Worm (Caenorhabditis elegans): ENCODE data around the gene math-24.

ce11 chrII:1875658-1876057 is 24.4 kb upstream of the math-24 start, which contains the start of gene math-13:
- TF ChIP-seq nhr-12 (tag; optimal IDR thresholded peaks at IDR 0.05) (no peak), nhr-10 (tag; optimal IDR thresholded peaks at IDR 0.05) (no peak), R02D3.7 (tag; optimal IDR thresholded peaks at IDR 0.05) (no peak), ceh-82 (tag; optimal IDR thresholded peaks at IDR 0.05) (no peak), snpc-4 (tag; optimal IDR thresholded peaks at IDR 0.05) (no peak)

Data from whole organism, L2 larva.